Worm (Caenorhabditis elegans) whole organism, young adult: ENCODE results near the gene Y81B9A.4.
A peak's percentile ranks its signal among the peaks of the same experiment; 100 is the strongest.

Experiments
- K12H6.12 ChIP-seq: fragments of 200-800 bp; sonication (Bioruptor generic); optimal IDR thresholded peaks from 2 replicates; lab custom pipeline; 2018; ENCODE audit warnings: mild to moderate bottlenecking, missing genetic modification characterization, missing compliant biosample characterization
- attf-6 ChIP-seq: fragments of 200-800 bp; sonication (Bioruptor generic); IDR thresholded peaks from 2 replicates; pipeline ENCODE4 v1.3.6; 2022; ENCODE audit warnings: missing genetic modification reagents, missing genetic modification characterization, missing compliant biosample characterization
- dpl-1 ChIP-seq: fragments of 150-350 bp; optimal IDR thresholded peaks from 2 replicates; lab custom pipeline; 2014; ENCODE audit warnings: missing biosample characterization, missing genetic modification reagents, missing genetic modification characterization
- hsf-1 ChIP-seq: fragments of 200-800 bp; sonication (Bioruptor generic); IDR thresholded peaks from 2 replicates; pipeline ENCODE4 v1.3.6; 2022; ENCODE audit warnings: missing genetic modification reagents, missing genetic modification characterization, missing compliant biosample characterization
- lir-1 ChIP-seq: fragments of 200-800 bp; sonication (Bioruptor generic); conservative IDR thresholded peaks from 2 replicates; pipeline ENCODE4 v1.3.6; 2022; ENCODE audit warnings: missing genetic modification reagents, missing genetic modification characterization, missing compliant biosample characterization
- mcd-1 ChIP-seq: fragments of 200-800 bp; sonication (Bioruptor generic); IDR thresholded peaks from 2 replicates; pipeline ENCODE4 v1.3.6; 2022; ENCODE audit warnings: missing genetic modification reagents, missing genetic modification characterization, missing compliant biosample characterization
- pha-4 ChIP-seq: fragments of 150-350 bp; sonication (generic microtip); optimal IDR thresholded peaks from 2 replicates; lab custom pipeline; 2014; ENCODE audit warnings: missing biosample characterization, missing genetic modification reagents, missing genetic modification characterization

ce11 chrX:9225273-9225672 lies 44.5 kb upstream of the Y81B9A.4 start:
- no peak for TF ChIP-seq lir-1
- no peak for TF ChIP-seq hsf-1 (GFP tag; lab: Robert Waterston, UW)
- no peak for TF ChIP-seq attf-6 (GFP tag; lab: Robert Waterston, UW)
- TF ChIP-seq K12H6.12 = peak; percentile 6
- TF ChIP-seq pha-4 = no peak
- TF ChIP-seq dpl-1 = no peak
- TF ChIP-seq mcd-1 (GFP tag; lab: Robert Waterston, UW) = no peak
